Worm (Caenorhabditis elegans) whole organism, young adult: ENCODE measurements around the gene tiar-2.

Experiments used
- B0261.1 ChIP-seq: sonication (generic microtip); optimal IDR thresholded peaks from 2 replicates; lab custom pipeline; 2016; ENCODE audit warnings: mild to moderate bottlenecking, missing genetic modification characterization, moderate library complexity, missing compliant biosample characterization
- C06A6.2 ChIP-seq: fragments of 200-800 bp; sonication (Bioruptor generic); conservative IDR thresholded peaks from 2 replicates; pipeline ENCODE4 v1.3.6; 2022; ENCODE audit warnings: missing genetic modification characterization, missing compliant biosample characterization
- D2030.7 ChIP-seq: fragments of 200-800 bp; sonication (Bioruptor generic); IDR thresholded peaks from 2 replicates; pipeline ENCODE4 v1.3.6; 2022; ENCODE audit warnings: missing genetic modification reagents, missing genetic modification characterization, missing compliant biosample characterization
- F23B12.7 ChIP-seq: sonication (generic microtip); optimal IDR thresholded peaks from 2 replicates; lab custom pipeline; 2017; ENCODE audit warnings: missing genetic modification characterization, mild to moderate bottlenecking, missing compliant biosample characterization, antibody characterized with exemption, moderate library complexity; ENCODE audit not compliant: insufficient read depth
- F37B4.10 ChIP-seq: fragments of 200-800 bp; sonication (Bioruptor generic); IDR thresholded peaks from 2 replicates; pipeline ENCODE4 v1.3.6; 2022; ENCODE audit warnings: missing genetic modification characterization, missing compliant biosample characterization
- F39B2.1 ChIP-seq: fragments of 200-800 bp; sonication (Bioruptor generic); IDR thresholded peaks from 2 replicates; pipeline ENCODE4 v1.3.6; 2022; ENCODE audit warnings: missing genetic modification reagents, missing genetic modification characterization, missing compliant biosample characterization
- F57A8.1 ChIP-seq: fragments of 200-800 bp; sonication (Bioruptor generic); optimal IDR thresholded peaks from 2 replicates; lab custom pipeline; 2018; ENCODE audit warnings: mild to moderate bottlenecking, missing genetic modification characterization, moderate library complexity, missing compliant biosample characterization
- F57C9.4 ChIP-seq: sonication (generic microtip); optimal IDR thresholded peaks from 2 replicates; lab custom pipeline; 2017; ENCODE audit warnings: mild to moderate bottlenecking, missing genetic modification characterization, missing compliant biosample characterization
- K11D2.4 ChIP-seq: fragments of 200-800 bp; sonication (Bioruptor generic); IDR thresholded peaks from 2 replicates; pipeline ENCODE4 v1.3.6; 2022; ENCODE audit warnings: missing genetic modification reagents, missing genetic modification characterization, missing compliant biosample characterization
- Y53F4B.3 ChIP-seq: fragments of 200-800 bp; sonication (Bioruptor generic); IDR thresholded peaks from 2 replicates; pipeline ENCODE4 v1.3.6; 2022; ENCODE audit warnings: missing genetic modification reagents, missing genetic modification characterization, missing compliant biosample characterization
- Y79H2A.3 ChIP-seq: fragments of 200-800 bp; sonication (Bioruptor generic); conservative IDR thresholded peaks from 2 replicates; pipeline ENCODE4 v1.3.6; 2022; ENCODE audit warnings: missing genetic modification reagents, missing genetic modification characterization, missing compliant biosample characterization
- ZK185.1 ChIP-seq: sonication (generic microtip); optimal IDR thresholded peaks from 2 replicates; lab custom pipeline; 2016; ENCODE audit warnings: mild to moderate bottlenecking, missing genetic modification characterization, missing compliant biosample characterization; ENCODE audit not compliant: poor library complexity, severe bottlenecking
- akir-1 ChIP-seq: fragments of 200-800 bp; sonication (Bioruptor generic); optimal IDR thresholded peaks from 2 replicates; lab custom pipeline; 2018; ENCODE audit warnings: mild to moderate bottlenecking, missing genetic modification characterization, moderate library complexity, missing compliant biosample characterization
- ama-1 ChIP-seq, 3 experiments: fragments of 150-350 bp in 1 of 3; sonication (generic microtip) in 2 of 3; optimal IDR thresholded peaks; 2 replicates each; lab custom pipeline; 2014 to 2018; ENCODE audit warnings: missing biosample characterization in 2 of 3, missing genetic modification characterization in 2 of 3, missing genetic modification reagents in 2 of 3
- attf-5 ChIP-seq: fragments of 200-800 bp; sonication (Bioruptor generic); optimal IDR thresholded peaks from 2 replicates; lab custom pipeline; 2018; ENCODE audit warnings: mild to moderate bottlenecking, missing genetic modification characterization, missing compliant biosample characterization
- bed-2 ChIP-seq: fragments of 200-800 bp; sonication (Bioruptor generic); IDR thresholded peaks from 2 replicates; pipeline ENCODE4 v1.3.6; 2022; ENCODE audit warnings: missing genetic modification reagents, missing genetic modification characterization, missing compliant biosample characterization
- ceh-79 ChIP-seq: sonication (generic microtip); optimal IDR thresholded peaks from 2 replicates; lab custom pipeline; 2017; ENCODE audit warnings: mild to moderate bottlenecking, missing genetic modification characterization, missing compliant biosample characterization
- ceh-91 ChIP-seq: fragments of 200-800 bp; sonication (Bioruptor generic); IDR thresholded peaks from 2 replicates; pipeline ENCODE4 v1.3.6; 2022; ENCODE audit warnings: missing genetic modification reagents, missing genetic modification characterization, missing compliant biosample characterization
- dpl-1 ChIP-seq: fragments of 150-350 bp; optimal IDR thresholded peaks from 2 replicates; lab custom pipeline; 2014; ENCODE audit warnings: missing biosample characterization, missing genetic modification reagents, missing genetic modification characterization
- efl-1 ChIP-seq: fragments of 150-350 bp; optimal IDR thresholded peaks from 2 replicates; lab custom pipeline; 2014; ENCODE audit warnings: missing biosample characterization, missing genetic modification reagents, missing genetic modification characterization
- ets-4 ChIP-seq: fragments of 200-800 bp; sonication (Bioruptor generic); optimal IDR thresholded peaks from 2 replicates; lab custom pipeline; 2018; ENCODE audit warnings: mild to moderate bottlenecking, missing genetic modification characterization, missing compliant biosample characterization
- gei-17 ChIP-seq: fragments of 200-800 bp; sonication (Bioruptor generic); optimal IDR thresholded peaks from 2 replicates; lab custom pipeline; 2018; ENCODE audit warnings: mild to moderate bottlenecking, missing genetic modification characterization, missing compliant biosample characterization
- him-1 ChIP-seq: sonication (generic microtip); optimal IDR thresholded peaks from 2 replicates; lab custom pipeline; 2016; ENCODE audit warnings: missing genotype, missing genetic modification reagents, missing genetic modification characterization, missing compliant biosample characterization
- hmg-1.2 ChIP-seq: fragments of 200-800 bp; sonication (Bioruptor generic); IDR thresholded peaks from 2 replicates; pipeline ENCODE4 v1.3.6; 2022; ENCODE audit warnings: missing genetic modification reagents, missing genetic modification characterization, missing compliant biosample characterization
- hmg-20 ChIP-seq: fragments of 200-800 bp; sonication (Bioruptor generic); IDR thresholded peaks from 2 replicates; pipeline ENCODE4 v1.3.6; 2022; ENCODE audit warnings: missing genetic modification reagents, missing genetic modification characterization, missing compliant biosample characterization
- hrde-1 ChIP-seq: sonication (generic microtip); optimal IDR thresholded peaks from 2 replicates; lab custom pipeline; 2016; ENCODE audit warnings: missing genetic modification characterization, mild to moderate bottlenecking, missing compliant biosample characterization, moderate library complexity, missing genotype, missing genetic modification reagents, borderline replicate concordance
- let-607 ChIP-seq, 2 experiments: fragments of 200-800 bp in 1 of 2; sonication (Bioruptor generic) in 1 of 2; sonication (generic microtip) in 1 of 2; optimal IDR thresholded peaks; 2 replicates each; lab custom pipeline; 2016 to 2018; ENCODE audit warnings: mild to moderate bottlenecking in 2 of 2, missing compliant biosample characterization in 2 of 2, missing genetic modification characterization in 2 of 2, moderate library complexity in 2 of 2, missing genotype in 1 of 2
- mcd-1 ChIP-seq: fragments of 200-800 bp; sonication (Bioruptor generic); IDR thresholded peaks from 2 replicates; pipeline ENCODE4 v1.3.6; 2022; ENCODE audit warnings: missing genetic modification reagents, missing genetic modification characterization, missing compliant biosample characterization
- nfya-2 ChIP-seq: fragments of 200-800 bp; sonication (Bioruptor generic); IDR thresholded peaks from 2 replicates; pipeline ENCODE4 v1.3.6; 2022; ENCODE audit warnings: missing genetic modification reagents, missing genetic modification characterization, missing compliant biosample characterization
- nhr-179 ChIP-seq: sonication (generic microtip); optimal IDR thresholded peaks from 2 replicates; lab custom pipeline; 2016; ENCODE audit warnings: mild to moderate bottlenecking, missing genetic modification characterization, missing compliant biosample characterization
- rpc-1 ChIP-seq, 2 experiments: fragments of 150-350 bp in 1 of 2; sonication (generic microtip) in 1 of 2; optimal IDR thresholded peaks; 2 replicates each; lab custom pipeline; 2014 to 2018; ENCODE audit warnings: missing biosample characterization in 1 of 2, missing genetic modification characterization in 1 of 2, missing genetic modification reagents in 1 of 2, missing genotype in 1 of 2
- tbp1 ChIP-seq: fragments of 200-800 bp; sonication (Bioruptor generic); optimal IDR thresholded peaks from 2 replicates; lab custom pipeline; 2018; ENCODE audit warnings: mild to moderate bottlenecking, missing genetic modification characterization, missing compliant biosample characterization
- tlf-1 ChIP-seq: fragments of 200-800 bp; sonication (Bioruptor generic); optimal IDR thresholded peaks from 2 replicates; lab custom pipeline; 2018; ENCODE audit warnings: mild to moderate bottlenecking, missing genetic modification characterization, missing compliant biosample characterization
- unc-130 ChIP-seq: sonication (generic microtip); optimal IDR thresholded peaks from 2 replicates; lab custom pipeline; 2016; ENCODE audit warnings: missing genetic modification reagents, missing genetic modification characterization, missing compliant biosample characterization
- unc-62 ChIP-seq: fragments of 150-350 bp; optimal IDR thresholded peaks from 2 replicates; lab custom pipeline; 2014; ENCODE audit warnings: missing biosample characterization, missing genetic modification reagents, missing genetic modification characterization
- zfh-2 ChIP-seq: fragments of 200-800 bp; sonication (Bioruptor generic); conservative IDR thresholded peaks from 2 replicates; pipeline ENCODE4 v1.3.6; 2022; ENCODE audit warnings: missing genetic modification reagents, missing genetic modification characterization, missing compliant biosample characterization
- ztf-18 ChIP-seq: sonication (generic microtip); optimal IDR thresholded peaks from 2 replicates; lab custom pipeline; 2016; ENCODE audit warnings: missing genotype, mild to moderate bottlenecking, missing genetic modification characterization, missing compliant biosample characterization
- ztf-26 ChIP-seq: sonication (generic microtip); optimal IDR thresholded peaks from 2 replicates; lab custom pipeline; 2017; ENCODE audit warnings: missing genetic modification characterization, missing compliant biosample characterization
- ztf-28 ChIP-seq: fragments of 200-800 bp; sonication (Bioruptor generic); IDR thresholded peaks from 2 replicates; pipeline ENCODE4 v1.3.6; 2022; ENCODE audit warnings: missing genetic modification reagents, missing genetic modification characterization, missing compliant biosample characterization

The tiar-2 gene

DNA sequence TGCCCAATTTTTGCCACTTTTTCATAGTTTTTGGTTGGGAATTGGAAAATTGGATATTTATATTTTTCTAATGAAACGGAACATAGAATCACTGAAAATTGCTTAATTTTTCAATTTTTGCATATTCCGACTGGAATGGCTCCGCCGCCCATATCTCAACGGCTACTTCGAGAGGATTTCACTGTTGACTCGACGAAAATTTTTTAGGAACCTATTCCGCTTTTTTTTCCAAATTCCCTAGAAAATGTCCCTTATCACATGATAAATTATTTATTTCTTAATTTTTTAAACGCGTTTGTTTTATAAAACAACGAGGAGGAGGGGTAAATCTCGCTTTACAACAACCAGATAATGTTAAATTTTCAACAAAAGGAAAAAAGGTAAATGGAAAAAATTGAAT lies 41.8 kb upstream of the tiar-2 start (continued):
- peak; percentile 92 for TF ChIP-seq him-1 (tag; lab: Kevin White, UChicago)
- peak; percentile 23 for TF ChIP-seq tbp1 (GFP tag; lab: Kevin White, UChicago)
- no peak for TF ChIP-seq mcd-1 (GFP tag; lab: Robert Waterston, UW)
- peak; percentile 30; the same call in 1 of the 2 replicates for TF ChIP-seq D2030.7 (GFP tag; lab: Robert Waterston, UW)
- TF ChIP-seq gei-17 (GFP tag; lab: Kevin White, UChicago), result no peak
- TF ChIP-seq F37B4.10 (GFP tag; lab: Robert Waterston, UW), result no peak
- TF ChIP-seq ets-4 (GFP tag; lab: Kevin White, UChicago), result no peak
- TF ChIP-seq dpl-1 (GFP tag; lab: Kevin White, UChicago), result no peak
- TF ChIP-seq let-607 (tag; optimal IDR thresholded peaks at IDR 0.05; lab: Kevin White, UChicago), result no peak
- TF ChIP-seq ama-1 (optimal IDR thresholded peaks at IDR 0.05; lab: Kevin White, UChicago), result no peak
- TF ChIP-seq ama-1 (GFP tag; optimal IDR thresholded peaks at IDR 0.05; lab: Kevin White, UChicago), result peak in 1 of 2 experiments; percentile 80
- TF ChIP-seq nfya-2, result 0 out of 2 replicates have a peak, but pooled peaks have one; percentile 67
- no peak for TF ChIP-seq rpc-1 (optimal IDR thresholded peaks at IDR 0.05; lab: Kevin White, UChicago)
- no peak for TF ChIP-seq rpc-1 (tag; optimal IDR thresholded peaks at IDR 0.05; lab: Kevin White, UChicago)
- no peak for TF ChIP-seq unc-62 (GFP tag; lab: Kevin White, UChicago)
- TF ChIP-seq nhr-179 (tag; lab: Kevin White, UChicago), result no peak
- peak; percentile 81; the same call in 1 of the 2 replicates for TF ChIP-seq Y79H2A.3 (GFP tag; lab: Robert Waterston, UW)
- TF ChIP-seq ceh-79, result peak; percentile 17
- no peak for TF ChIP-seq C06A6.2 (GFP tag; lab: Robert Waterston, UW)
- TF ChIP-seq tlf-1 (GFP tag; lab: Kevin White, UChicago), result peak; percentile 27
- no peak for TF ChIP-seq F57A8.1 (GFP tag; lab: Kevin White, UChicago)
- 0 out of 2 replicates have a peak, but pooled peaks have one; percentile 6 for TF ChIP-seq F39B2.1 (GFP tag; lab: Robert Waterston, UW)
- TF ChIP-seq unc-130 (GFP tag; lab: Kevin White, UChicago), result peak; percentile 63
- TF ChIP-seq hmg-20 (GFP tag; lab: Robert Waterston, UW), result no peak
- TF ChIP-seq akir-1 (GFP tag; lab: Kevin White, UChicago), result no peak
- TF ChIP-seq F23B12.7, result no peak
- no peak for TF ChIP-seq ztf-18 (tag; lab: Kevin White, UChicago)
- TF ChIP-seq K11D2.4 (GFP tag; lab: Robert Waterston, UW), result no peak
- no peak for TF ChIP-seq ZK185.1
- no peak for TF ChIP-seq F57C9.4 (tag; lab: Kevin White, UChicago)

- TF ChIP-seq unc-130 (GFP tag; lab: Kevin White, UChicago) (no peak), F37B4.10 (GFP tag; lab: Robert Waterston, UW) (no peak), hmg-1.2 (no peak), mcd-1 (GFP tag; lab: Robert Waterston, UW) (0 out of 2 replicates have a peak, but pooled peaks have one; percentile 18), ztf-28 (GFP tag; lab: Robert Waterston, UW) (no peak), zfh-2 (GFP tag; lab: Robert Waterston, UW) (peak; percentile 82), Y53F4B.3 (GFP tag; lab: Robert Waterston, UW) (no peak), B0261.1 (tag; lab: Kevin White, UChicago) (no peak), ceh-91 (GFP tag; lab: Robert Waterston, UW) (no peak)
Observed at ce11 chrII:12727871-12728270, 40.6 kb upstream of the tiar-2 start.

ce11 chrII:12728608-12729007 lies 39.9 kb upstream of the tiar-2 start:
- no peak for TF ChIP-seq Y79H2A.3 (GFP tag; lab: Robert Waterston, UW)
- peak; percentile 59 for TF ChIP-seq tbp1 (GFP tag; lab: Kevin White, UChicago)
- no peak for TF ChIP-seq bed-2 (GFP tag; lab: Robert Waterston, UW)
- TF ChIP-seq attf-5 (GFP tag; lab: Kevin White, UChicago), result no peak
- TF ChIP-seq hrde-1 (tag; lab: Kevin White, UChicago), result no peak
- TF ChIP-seq rpc-1 (optimal IDR thresholded peaks at IDR 0.05; lab: Kevin White, UChicago), result no peak
- TF ChIP-seq rpc-1 (tag; optimal IDR thresholded peaks at IDR 0.05; lab: Kevin White, UChicago), result peak; percentile 62
- no peak for TF ChIP-seq efl-1 (GFP tag; lab: Kevin White, UChicago)
- TF ChIP-seq ztf-26 (tag; lab: Kevin White, UChicago), result no peak
